Worm (Caenorhabditis elegans) whole organism, L4/young adult: ENCODE measurements around the gene F54F7.3.

Source experiments
- W03F9.2 ChIP-seq: fragments of 150-350 bp; optimal IDR thresholded peaks from 2 replicates; lab custom pipeline; 2014; ENCODE audit warnings: missing biosample characterization, missing genetic modification characterization
- dao-5 ChIP-seq: sonication (generic microtip); optimal IDR thresholded peaks from 2 replicates; lab custom pipeline; 2016; ENCODE audit warnings: missing genotype, missing genetic modification characterization, moderate library complexity, missing compliant biosample characterization
- him-1 ChIP-seq: sonication (generic microtip); optimal IDR thresholded peaks from 2 replicates; lab custom pipeline; 2016; ENCODE audit warnings: missing genotype, missing genetic modification reagents, missing genetic modification characterization, missing compliant biosample characterization

DNA sequence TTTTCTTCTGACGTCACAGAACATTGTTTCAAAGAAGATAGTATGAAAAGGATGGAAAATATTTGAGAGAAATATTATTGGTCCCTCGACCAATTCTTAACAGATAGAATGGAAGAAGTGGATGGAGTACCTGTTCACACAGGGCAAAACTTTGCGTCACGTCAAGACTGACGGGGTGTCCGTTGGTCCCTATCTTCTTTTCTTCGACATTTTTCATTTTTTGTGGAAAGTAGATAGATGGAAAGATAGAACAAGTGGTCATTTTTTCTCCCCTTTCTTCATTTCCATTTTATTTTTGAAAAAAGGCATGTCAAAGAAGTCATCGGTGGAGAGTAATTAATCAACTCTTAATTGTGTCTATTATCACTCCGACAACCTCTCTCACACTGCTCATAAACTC lies 31.3 kb downstream of the F54F7.3 start:
- TF ChIP-seq him-1 (no peak), dao-5 (tag; lab: Kevin White, UChicago) (no peak), W03F9.2 (no peak)
